Fruit fly (Drosophila melanogaster) whole organism, adult: ENCODE results near the gene CG4080.
A peak's percentile ranks its signal among the peaks of the same experiment; 100 is the strongest.

Experiments used
- CG11617 ChIP-seq: fragments of 200-800 bp; sonication (Bioruptor generic); optimal IDR thresholded peaks from 2 replicates; lab custom pipeline; 2017; ENCODE audit warnings: mild to moderate bottlenecking, missing biosample characterization, missing genetic modification reagents, missing genetic modification characterization
- CG12768 ChIP-seq: fragments of 200-800 bp; sonication (Bioruptor generic); optimal IDR thresholded peaks from 2 replicates; lab custom pipeline; 2017; ENCODE audit warnings: missing biosample characterization, missing genetic modification characterization, mild to moderate bottlenecking, moderate library complexity, missing genetic modification reagents
- CG14711 ChIP-seq: fragments of 200-800 bp; sonication (Bioruptor generic); optimal IDR thresholded peaks from 2 replicates; lab custom pipeline; 2018; ENCODE audit warnings: missing biosample characterization, mild to moderate bottlenecking, missing genetic modification characterization, moderate library complexity
- CG1620 ChIP-seq: fragments of 200-800 bp; sonication (Bioruptor generic); optimal IDR thresholded peaks from 2 replicates; lab custom pipeline; 2016; ENCODE audit warnings: missing biosample characterization, missing genetic modification characterization
- CG33017 ChIP-seq: fragments of 200-800 bp; sonication (Bioruptor generic); optimal IDR thresholded peaks from 2 replicates; lab custom pipeline; 2018; ENCODE audit warnings: missing biosample characterization, mild to moderate bottlenecking, missing genetic modification characterization, moderate library complexity
- CG5204 ChIP-seq: fragments of 200-800 bp; sonication (Bioruptor generic); optimal IDR thresholded peaks from 2 replicates; lab custom pipeline; 2016; ENCODE audit warnings: missing biosample characterization, missing genetic modification characterization
- CG7045 ChIP-seq: fragments of 200-800 bp; sonication (Bioruptor generic); optimal IDR thresholded peaks from 2 replicates; lab custom pipeline; 2017; ENCODE audit warnings: missing biosample characterization, mild to moderate bottlenecking, missing genetic modification characterization
- CG7101 ChIP-seq: fragments of 200-800 bp; sonication (Bioruptor generic); optimal IDR thresholded peaks from 2 replicates; lab custom pipeline; 2018; ENCODE audit warnings: missing biosample characterization, mild to moderate bottlenecking, missing genetic modification characterization, moderate library complexity
- Clk ChIP-seq: fragments of 200-800 bp; sonication (Bioruptor generic); optimal IDR thresholded peaks from 2 replicates; lab custom pipeline; 2017; ENCODE audit warnings: missing biosample characterization, missing genetic modification characterization
- Crg-1 ChIP-seq: fragments of 200-800 bp; sonication (Bioruptor generic); optimal IDR thresholded peaks from 2 replicates; lab custom pipeline; 2016; ENCODE audit warnings: missing biosample characterization, missing genetic modification characterization
- Hr96 ChIP-seq: fragments of 200-800 bp; sonication (Bioruptor generic); optimal IDR thresholded peaks from 2 replicates; lab custom pipeline; 2016; ENCODE audit warnings: missing biosample characterization, missing genetic modification characterization
- Mnt ChIP-seq: fragments of 200-800 bp; sonication (Bioruptor generic); optimal IDR thresholded peaks from 2 replicates; lab custom pipeline; 2016; ENCODE audit warnings: missing biosample characterization, mild to moderate bottlenecking, missing genetic modification characterization
- bab1 ChIP-seq: fragments of 200-800 bp; sonication (Bioruptor generic); optimal IDR thresholded peaks from 3 replicates; lab custom pipeline; 2019; ENCODE audit warnings: missing biosample characterization, mild to moderate bottlenecking, missing genetic modification characterization, moderate library complexity
- cic ChIP-seq: fragments of 200-800 bp; sonication (Bioruptor generic); optimal IDR thresholded peaks from 2 replicates; lab custom pipeline; 2017; ENCODE audit warnings: missing biosample characterization, mild to moderate bottlenecking, missing genetic modification characterization, moderate library complexity
- cnc ChIP-seq, 2 experiments: fragments of >200 bp; optimal IDR thresholded peaks; 2 replicates each; lab custom pipeline; 2017
- kay ChIP-seq: fragments of 200-800 bp; sonication (Bioruptor generic); peaks from one replicate; lab custom pipeline; 2016; ENCODE audit warnings: missing biosample characterization, missing genetic modification characterization, borderline replicate concordance
- ovo ChIP-seq: fragments of 200-800 bp; sonication (Bioruptor generic); optimal IDR thresholded peaks from 2 replicates; lab custom pipeline; 2016; ENCODE audit warnings: missing biosample characterization, missing genetic modification characterization
- pad ChIP-seq: fragments of 200-800 bp; sonication (Bioruptor generic); optimal IDR thresholded peaks from 3 replicates; lab custom pipeline; 2017; ENCODE audit warnings: missing biosample characterization, missing genetic modification characterization, mild to moderate bottlenecking, moderate library complexity, missing genetic modification reagents
- tj ChIP-seq: fragments of 200-800 bp; sonication (Bioruptor generic); optimal IDR thresholded peaks from 3 replicates; lab custom pipeline; 2017; ENCODE audit warnings: missing biosample characterization, mild to moderate bottlenecking, missing genetic modification characterization, moderate library complexity
- toe ChIP-seq: fragments of 200-800 bp; sonication (Bioruptor generic); optimal IDR thresholded peaks from 2 replicates; lab custom pipeline; 2016; ENCODE audit warnings: missing biosample characterization, missing genetic modification characterization

Gene CG4080

dm6 chr3L:9399013-9399750 is at the start of gene CG4080:
Gene CG4080 (minus strand): TSS chr3L:9399227.
- TF ChIP-seq toe (no peak), CG5204 (GFP tag; lab: Kevin White, UChicago) (no peak), CG7045 (GFP tag; lab: Kevin White, UChicago) (no peak), pad (GFP tag; lab: Kevin White, UChicago) (no peak), tj (GFP tag; lab: Kevin White, UChicago) (no peak), CG14711 (tag; lab: Kevin White, UChicago) (peak; percentile 43), CG33017 (tag; lab: Kevin White, UChicago) (peak; percentile 49), Mnt (GFP tag; lab: Kevin White, UChicago) (peak; percentile 63), cic (GFP tag; lab: Kevin White, UChicago) (peak; percentile 38), CG12768 (no peak), kay (GFP tag; lab: Kevin White, UChicago) (peak; percentile 98), bab1 (GFP tag; lab: Kevin White, UChicago) (peak; percentile 42), Clk (GFP tag; lab: Kevin White, UChicago) (no peak), CG11617 (GFP tag; lab: Kevin White, UChicago) (peak; percentile 76), CG1620 (GFP tag; lab: Kevin White, UChicago) (peak; percentile 49), Crg-1 (GFP tag; lab: Kevin White, UChicago) (peak; percentile 33), CG7101 (tag; lab: Kevin White, UChicago) (peak; percentile 37), ovo (peak; percentile 39), Hr96 (no peak), cnc (optimal IDR thresholded peaks at IDR 0.05; lab: Kevin White, UChicago) (no peak)

dm6 chr3L:9447239-9447777 is 48.3 kb upstream of the CG4080 start:
- TF ChIP-seq CG14711 (tag; lab: Kevin White, UChicago) = peak; percentile 84
- peak; percentile 99 for TF ChIP-seq kay (GFP tag; lab: Kevin White, UChicago)
- no peak for TF ChIP-seq toe
- TF ChIP-seq pad (GFP tag; lab: Kevin White, UChicago) = no peak
- peak; percentile 55 for TF ChIP-seq CG33017 (tag; lab: Kevin White, UChicago)
- peak; percentile 12 for TF ChIP-seq Mnt (GFP tag; lab: Kevin White, UChicago)
- peak; percentile 55 for TF ChIP-seq tj (GFP tag; lab: Kevin White, UChicago)
- peak; percentile 59 for TF ChIP-seq cic (GFP tag; lab: Kevin White, UChicago)
- TF ChIP-seq CG7101 (tag; lab: Kevin White, UChicago) = no peak

- TF ChIP-seq CG33017 (tag; lab: Kevin White, UChicago) = peak; percentile 29
- no peak for TF ChIP-seq kay (GFP tag; lab: Kevin White, UChicago)
- TF ChIP-seq Hr96 = peak; percentile 43
- TF ChIP-seq cnc (optimal IDR thresholded peaks at IDR 0.05; lab: Kevin White, UChicago) = no peak
- peak; percentile 34 for TF ChIP-seq Crg-1 (GFP tag; lab: Kevin White, UChicago)
- peak; percentile 30 for TF ChIP-seq CG7101 (tag; lab: Kevin White, UChicago)
- peak; percentile 37 for TF ChIP-seq CG12768
- peak; percentile 36 for TF ChIP-seq cic (GFP tag; lab: Kevin White, UChicago)
- peak; percentile 31 for TF ChIP-seq ovo
- TF ChIP-seq CG1620 (GFP tag; lab: Kevin White, UChicago) = no peak
- peak; percentile 51 for TF ChIP-seq Mnt (GFP tag; lab: Kevin White, UChicago)
- TF ChIP-seq Clk (GFP tag; lab: Kevin White, UChicago) = no peak
- TF ChIP-seq CG14711 (tag; lab: Kevin White, UChicago) = peak; percentile 45
- peak; percentile 57 for TF ChIP-seq toe
- TF ChIP-seq CG7045 (GFP tag; lab: Kevin White, UChicago) = no peak
- peak; percentile 42 for TF ChIP-seq bab1 (GFP tag; lab: Kevin White, UChicago)
- TF ChIP-seq CG5204 (GFP tag; lab: Kevin White, UChicago) = no peak
- TF ChIP-seq CG11617 (GFP tag; lab: Kevin White, UChicago) = peak; percentile 42
- TF ChIP-seq pad (GFP tag; lab: Kevin White, UChicago) = peak; percentile 35
Measured at dm6 chr3L:9446731-9447238, 47.8 kb upstream of the CG4080 start, which contains the start of gene CG3529. Gene CG3529 (plus strand): TSS chr3L:9446864.

- TF ChIP-seq CG12768 (peak; percentile 27), CG7101 (tag; lab: Kevin White, UChicago) (no peak)
Measured at dm6 chr3L:9442625-9443282, 43.7 kb upstream of the CG4080 start, which contains the start of gene Srg3. Gene Srg3 (plus strand): TSS chr3L:9443232.

- no peak for TF ChIP-seq Clk (GFP tag; lab: Kevin White, UChicago)
- TF ChIP-seq bab1 (GFP tag; lab: Kevin White, UChicago) = peak; percentile 38
- peak; percentile 35 for TF ChIP-seq pad (GFP tag; lab: Kevin White, UChicago)
- peak; percentile 50 for TF ChIP-seq ovo
- TF ChIP-seq cnc (optimal IDR thresholded peaks at IDR 0.05; lab: Kevin White, UChicago) = no peak
- peak; percentile 97 for TF ChIP-seq CG14711 (tag; lab: Kevin White, UChicago)
- TF ChIP-seq tj (GFP tag; lab: Kevin White, UChicago) = no peak
- TF ChIP-seq CG1620 (GFP tag; lab: Kevin White, UChicago) = peak; percentile 72
- TF ChIP-seq CG5204 (GFP tag; lab: Kevin White, UChicago) = no peak
- peak; percentile 50 for TF ChIP-seq CG7045 (GFP tag; lab: Kevin White, UChicago)
- peak; percentile 68 for TF ChIP-seq Crg-1 (GFP tag; lab: Kevin White, UChicago)
- peak; percentile 58 for TF ChIP-seq cic (GFP tag; lab: Kevin White, UChicago)
- peak; percentile 60 for TF ChIP-seq Hr96
- peak; percentile 36 for TF ChIP-seq CG11617 (GFP tag; lab: Kevin White, UChicago)
- peak; percentile 10 for TF ChIP-seq CG12768
- TF ChIP-seq CG7101 (tag; lab: Kevin White, UChicago) = peak; percentile 4
- peak; percentile 56 for TF ChIP-seq Mnt (GFP tag; lab: Kevin White, UChicago)
- no peak for TF ChIP-seq kay (GFP tag; lab: Kevin White, UChicago)
- TF ChIP-seq CG33017 (tag; lab: Kevin White, UChicago) = no peak
- peak; percentile 78 for TF ChIP-seq toe
Measured at dm6 chr3L:9441907-9442479, 43.0 kb upstream of the CG4080 start, which contains the start of the genes Bet3 and Nf-YA. Gene Bet3 (minus strand): TSS chr3L:9442267. Gene Nf-YA (minus strand): TSS chr3L:9442267.
